Fruit fly (Drosophila melanogaster): ENCODE data around the gene Marcal1.

The Marcal1 gene

dm6 chr2L:4971329-4971798, 16.1 kb downstream of the Marcal1 start, which contains the start of gene CG14043 (continued):
- TF ChIP-seq CG3065 (GFP tag; optimal IDR thresholded peaks at IDR 0.05), result no peak
- peak; percentile 4 for TF ChIP-seq gro (GFP tag; optimal IDR thresholded peaks at IDR 0.05)
- TF ChIP-seq CG6791 (GFP tag; IDR thresholded peaks at IDR 0.05; ENCODE audit: partially characterized antibody), result no peak
- TF ChIP-seq HHEX (GFP tag; optimal IDR thresholded peaks at IDR 0.05), result no peak
- TF ChIP-seq otp (GFP tag; IDR thresholded peaks at IDR 0.05), result no peak
- no peak for TF ChIP-seq CG18011 (GFP tag; optimal IDR thresholded peaks at IDR 0.05)
- peak; percentile 59 for TF ChIP-seq BEAF-32 (GFP tag; optimal IDR thresholded peaks at IDR 0.05)
- no peak for TF ChIP-seq CG11085 (GFP tag; IDR thresholded peaks at IDR 0.05)
- no peak for TF ChIP-seq Fer2 (tag; optimal IDR thresholded peaks at IDR 0.05)
- no peak for TF ChIP-seq CG5180 (GFP tag; optimal IDR thresholded peaks at IDR 0.05)
- TF ChIP-seq CG10462 (GFP tag; optimal IDR thresholded peaks at IDR 0.05), result no peak
- no peak for TF ChIP-seq Tbp (GFP tag; optimal IDR thresholded peaks at IDR 0.05)
- TF ChIP-seq CG15269 (tag; optimal IDR thresholded peaks at IDR 0.05), result no peak
- TF ChIP-seq CG9817 (tag; optimal IDR thresholded peaks at IDR 0.05), result peak; percentile 13
- no peak for TF ChIP-seq peb (GFP tag; IDR thresholded peaks at IDR 0.05)
- TF ChIP-seq CG17385 (GFP tag; optimal IDR thresholded peaks at IDR 0.05), result no peak
- no peak for TF ChIP-seq CG34376 (GFP tag; optimal IDR thresholded peaks at IDR 0.05)
- TF ChIP-seq esg (GFP tag; conservative IDR thresholded peaks at IDR 0.05), result no peak
- TF ChIP-seq CG10267 (tag; optimal IDR thresholded peaks at IDR 0.05), result peak; percentile 68
- TF ChIP-seq twi (tag; optimal IDR thresholded peaks at IDR 0.05), result peak; percentile 21
- TF ChIP-seq CG11695 (GFP tag; IDR thresholded peaks at IDR 0.05), result no peak
- peak; percentile 48 for TF ChIP-seq CG30403 (GFP tag; optimal IDR thresholded peaks at IDR 0.05)
- TF ChIP-seq CG5245 (GFP tag; optimal IDR thresholded peaks at IDR 0.05), result no peak
- no peak for TF ChIP-seq CG7271 (tag; optimal IDR thresholded peaks at IDR 0.05)
- peak; percentile 22 for TF ChIP-seq pum (GFP tag; optimal IDR thresholded peaks at IDR 0.05)
- TF ChIP-seq luna (GFP tag; optimal IDR thresholded peaks at IDR 0.05), result no peak
- TF ChIP-seq danr (GFP tag; IDR thresholded peaks at IDR 0.05), result no peak
- no peak for TF ChIP-seq CG1024 (GFP tag; IDR thresholded peaks at IDR 0.05)
- TF ChIP-seq Xbp1 (GFP tag; optimal IDR thresholded peaks at IDR 0.05), result peak; percentile 36
- no peak for TF ChIP-seq tna (GFP tag; IDR thresholded peaks at IDR 0.05; ENCODE audit: partially characterized antibody)
- peak; percentile 64 for TF ChIP-seq hkb (optimal IDR thresholded peaks at IDR 0.05)
- no peak for TF ChIP-seq hkb (GFP tag; IDR thresholded peaks at IDR 0.05)
- TF ChIP-seq CG12219 (GFP tag; optimal IDR thresholded peaks at IDR 0.05), result no peak
- TF ChIP-seq sob (GFP tag; IDR thresholded peaks at IDR 0.05), result 0 out of 2 replicates have a peak, but pooled peaks have one; percentile 9
- TF ChIP-seq CG6272 (GFP tag; IDR thresholded peaks at IDR 0.05), result no peak
- TF ChIP-seq sug (tag; optimal IDR thresholded peaks at IDR 0.05), result peak; percentile 46
- peak; percentile 37 for TF ChIP-seq chn (GFP tag; optimal IDR thresholded peaks at IDR 0.05)
- TF ChIP-seq dmrt11E (tag; optimal IDR thresholded peaks at IDR 0.05), result no peak
- no peak for TF ChIP-seq CG10959 (GFP tag; IDR thresholded peaks at IDR 0.05)
- no peak for TF ChIP-seq CG12744 (GFP tag; optimal IDR thresholded peaks at IDR 0.05)
- TF ChIP-seq sim (GFP tag; IDR thresholded peaks at IDR 0.05), result no peak
- no peak for TF ChIP-seq cg (GFP tag; optimal IDR thresholded peaks at IDR 0.05)
- peak; percentile 31 for TF ChIP-seq grau (tag; optimal IDR thresholded peaks at IDR 0.05)
- TF ChIP-seq ro (GFP tag; IDR thresholded peaks at IDR 0.05), result no peak
- TF ChIP-seq kah (GFP tag; optimal IDR thresholded peaks at IDR 0.05), result no peak
- no peak for TF ChIP-seq zf30C (GFP tag; optimal IDR thresholded peaks at IDR 0.05)
- 0 out of 2 replicates have a peak, but pooled peaks have one; percentile 30 for TF ChIP-seq al (GFP tag; IDR thresholded peaks at IDR 0.05)
- no peak for TF ChIP-seq CG17612 (GFP tag; IDR thresholded peaks at IDR 0.05)
- TF ChIP-seq CG8089 (GFP tag; optimal IDR thresholded peaks at IDR 0.05), result no peak
- TF ChIP-seq Antp (GFP tag; optimal IDR thresholded peaks at IDR 0.05), result no peak
- TF ChIP-seq lola (GFP tag; optimal IDR thresholded peaks at IDR 0.05), result peak in 1 of 3 experiments; percentile 5
- TF ChIP-seq tap (tag; optimal IDR thresholded peaks at IDR 0.05), result no peak

All from whole organism, embryonic.